Fruit fly (Drosophila melanogaster) whole organism, embryonic: ENCODE measurements around the gene Glut4EF.

Source experiments
- Asciz ChIP-seq: fragments of 200-800 bp; sonication (Bioruptor generic); optimal IDR thresholded peaks from 2 replicates; lab custom pipeline; 2017; ENCODE audit warnings: missing biosample characterization, mild to moderate bottlenecking, missing genetic modification characterization, missing genetic modification reagents
- Atf-2 ChIP-seq: fragments of 200-800 bp; sonication (Bioruptor generic); optimal IDR thresholded peaks from 2 replicates; lab custom pipeline; 2016; ENCODE audit warnings: missing biosample characterization, missing genetic modification characterization
- Awh ChIP-seq: fragments of 200-800 bp; sonication (Bioruptor generic); IDR thresholded peaks from 2 replicates; pipeline ENCODE4, ENCODE4 v1.3.6; 2022; ENCODE audit warnings: missing biosample characterization, missing genetic modification characterization
- CG10654 ChIP-seq: fragments of 200-800 bp; sonication (Bioruptor generic); optimal IDR thresholded peaks from 2 replicates; lab custom pipeline; 2016; ENCODE audit warnings: missing biosample characterization, missing genetic modification characterization
- CG11695 ChIP-seq: fragments of 200-800 bp; sonication (Bioruptor generic); IDR thresholded peaks from 3 replicates; pipeline ENCODE4 v1.3.6; 2022; ENCODE audit warnings: missing biosample characterization, missing genetic modification characterization
- CG12299 ChIP-seq: fragments of 200-800 bp; sonication (Bioruptor generic); optimal IDR thresholded peaks from 2 replicates; lab custom pipeline; 2018; ENCODE audit warnings: missing biosample characterization, mild to moderate bottlenecking, missing genetic modification characterization
- CG14014 ChIP-seq: fragments of 200-800 bp; sonication (Bioruptor generic); IDR thresholded peaks from 2 replicates; pipeline ENCODE4 v1.3.6; 2022; ENCODE audit warnings: missing biosample characterization, missing genetic modification characterization
- CG1603 ChIP-seq: fragments of 200-800 bp; sonication (Bioruptor generic); optimal IDR thresholded peaks from 2 replicates; lab custom pipeline; 2019; ENCODE audit warnings: missing biosample characterization, mild to moderate bottlenecking, missing genetic modification characterization, moderate library complexity
- CG17802 ChIP-seq: fragments of 200-800 bp; sonication (Bioruptor generic); optimal IDR thresholded peaks from 2 replicates; lab custom pipeline; 2018; ENCODE audit warnings: missing biosample characterization, mild to moderate bottlenecking, missing genetic modification characterization, moderate library complexity
- CG18619 ChIP-seq: fragments of 200-800 bp; sonication (Bioruptor generic); optimal IDR thresholded peaks from 3 replicates; lab custom pipeline; 2017; ENCODE audit warnings: missing biosample characterization, mild to moderate bottlenecking, missing genetic modification characterization
- CG2116 ChIP-seq: fragments of 200-800 bp; sonication (Bioruptor generic); optimal IDR thresholded peaks from 3 replicates; lab custom pipeline; 2018; ENCODE audit warnings: missing biosample characterization, mild to moderate bottlenecking, missing genetic modification characterization
- CG2875 ChIP-seq: fragments of 200-800 bp; sonication (Bioruptor generic); optimal IDR thresholded peaks from 2 replicates; lab custom pipeline; 2017; ENCODE audit warnings: missing biosample characterization, mild to moderate bottlenecking, missing genetic modification characterization, missing genetic modification reagents
- CG31388 ChIP-seq: fragments of 200-800 bp; sonication (Bioruptor generic); optimal IDR thresholded peaks from 2 replicates; lab custom pipeline; 2016; ENCODE audit warnings: missing biosample characterization, missing genetic modification characterization
- CG3281 ChIP-seq: fragments of 200-800 bp; sonication (Bioruptor generic); optimal IDR thresholded peaks from 3 replicates; lab custom pipeline; 2017; ENCODE audit warnings: missing biosample characterization, mild to moderate bottlenecking, missing genetic modification characterization
- CG4360 ChIP-seq: fragments of 200-800 bp; sonication (Bioruptor generic); IDR thresholded peaks from 2 replicates; pipeline ENCODE4 v1.3.6; 2022; ENCODE audit warnings: missing biosample characterization, missing genetic modification characterization
- CG4730 ChIP-seq: fragments of 200-800 bp; sonication (Bioruptor generic); IDR thresholded peaks from 2 replicates; pipeline ENCODE4 v1.3.6; 2022; ENCODE audit warnings: missing biosample characterization, missing genetic modification characterization
- CG7745 ChIP-seq: fragments of 200-800 bp; sonication (Bioruptor generic); optimal IDR thresholded peaks from 2 replicates; lab custom pipeline; 2018; ENCODE audit warnings: missing biosample characterization, mild to moderate bottlenecking, missing genetic modification characterization, moderate library complexity
- CG7839 ChIP-seq: fragments of 200-800 bp; sonication (Bioruptor generic); optimal IDR thresholded peaks from 3 replicates; lab custom pipeline; 2018; ENCODE audit warnings: missing biosample characterization, mild to moderate bottlenecking, missing genetic modification characterization, moderate library complexity
- CG7987 ChIP-seq: fragments of 200-800 bp; sonication (Bioruptor generic); optimal IDR thresholded peaks from 2 replicates; lab custom pipeline; 2018; ENCODE audit warnings: missing biosample characterization, mild to moderate bottlenecking, missing genetic modification characterization, moderate library complexity
- CG8388 ChIP-seq: fragments of 200-800 bp; sonication (Bioruptor generic); optimal IDR thresholded peaks from 2 replicates; lab custom pipeline; 2019; ENCODE audit warnings: missing biosample characterization, mild to moderate bottlenecking, missing genetic modification characterization, moderate library complexity
- CG8478 ChIP-seq: fragments of >200 bp; optimal IDR thresholded peaks from 2 replicates; lab custom pipeline; 2018
- CG9215 ChIP-seq: fragments of 200-800 bp; sonication (Bioruptor generic); IDR thresholded peaks from 2 replicates; pipeline ENCODE4 v1.3.6; 2022; ENCODE audit warnings: missing biosample characterization, missing genetic modification characterization
- CG9817 ChIP-seq: fragments of 200-800 bp; sonication (Bioruptor generic); optimal IDR thresholded peaks from 2 replicates; lab custom pipeline; 2018; ENCODE audit warnings: missing biosample characterization, mild to moderate bottlenecking, missing genetic modification characterization, moderate library complexity
- HLH4C ChIP-seq: fragments of 200-800 bp; sonication (Bioruptor generic); IDR thresholded peaks from 3 replicates; pipeline ENCODE4 v1.3.6; 2022; ENCODE audit warnings: missing biosample characterization, missing genetic modification characterization; ENCODE audit not compliant: partially characterized antibody
- HLHmδ ChIP-seq: fragments of 200-800 bp; sonication (Bioruptor generic); optimal IDR thresholded peaks from 2 replicates; lab custom pipeline; 2018; ENCODE audit warnings: missing biosample characterization, mild to moderate bottlenecking, missing genetic modification characterization, moderate library complexity
- HmgD ChIP-seq: fragments of 200-800 bp; sonication (Bioruptor generic); optimal IDR thresholded peaks from 3 replicates; lab custom pipeline; 2016; ENCODE audit warnings: missing biosample characterization, missing genetic modification characterization
- Jarid2 ChIP-seq: fragments of 200-800 bp; sonication (Bioruptor generic); optimal IDR thresholded peaks from 3 replicates; lab custom pipeline; 2017; ENCODE audit warnings: mild to moderate bottlenecking, missing biosample characterization, missing genetic modification reagents, missing genetic modification characterization
- Sry-β ChIP-seq: fragments of 200-800 bp; sonication (Bioruptor generic); optimal IDR thresholded peaks from 2 replicates; lab custom pipeline; 2018; ENCODE audit warnings: missing biosample characterization, mild to moderate bottlenecking, missing genetic modification characterization, moderate library complexity
- Vsx1 ChIP-seq: fragments of 200-800 bp; sonication (Bioruptor generic); optimal IDR thresholded peaks from 2 replicates; lab custom pipeline; 2017; ENCODE audit warnings: missing biosample characterization, mild to moderate bottlenecking, missing genetic modification characterization, missing genetic modification reagents
- al ChIP-seq: fragments of 200-800 bp; sonication (Bioruptor generic); IDR thresholded peaks from 2 replicates; pipeline ENCODE4 v1.3.6; 2022; ENCODE audit warnings: missing biosample characterization, missing genetic modification characterization
- bigmax ChIP-seq: fragments of 200-800 bp; sonication (Bioruptor generic); optimal IDR thresholded peaks from 2 replicates; lab custom pipeline; 2018; ENCODE audit warnings: missing biosample characterization, mild to moderate bottlenecking, missing genetic modification characterization
- cas ChIP-seq: fragments of 200-800 bp; sonication (Bioruptor generic); IDR thresholded peaks from 2 replicates; pipeline ENCODE4 v1.3.6; 2022; ENCODE audit warnings: missing biosample characterization, missing genetic modification characterization
- caup ChIP-seq: fragments of 200-800 bp; sonication (Bioruptor generic); optimal IDR thresholded peaks from 3 replicates; lab custom pipeline; 2017; ENCODE audit warnings: missing biosample characterization, mild to moderate bottlenecking, missing genetic modification characterization, moderate library complexity; ENCODE audit not compliant: severe bottlenecking
- ci ChIP-seq: fragments of 200-800 bp; sonication (Bioruptor generic); IDR thresholded peaks from 3 replicates; pipeline ENCODE4 v1.3.6; 2022; ENCODE audit warnings: missing biosample characterization, missing genetic modification characterization
- da ChIP-seq: fragments of 200-800 bp; sonication (Bioruptor generic); optimal IDR thresholded peaks from 2 replicates; lab custom pipeline; 2016; ENCODE audit warnings: missing biosample characterization, missing genetic modification characterization
- fd64A ChIP-seq: fragments of 200-800 bp; sonication (Bioruptor generic); optimal IDR thresholded peaks from 3 replicates; lab custom pipeline; 2018; ENCODE audit warnings: missing biosample characterization, mild to moderate bottlenecking, missing genetic modification characterization
- gcm2 ChIP-seq: fragments of 200-800 bp; sonication (Bioruptor generic); optimal IDR thresholded peaks from 2 replicates; lab custom pipeline; 2016; ENCODE audit warnings: missing biosample characterization, missing genetic modification characterization
- gsb-n ChIP-seq: fragments of 200-800 bp; sonication (Bioruptor generic); optimal IDR thresholded peaks from 3 replicates; lab custom pipeline; 2018; ENCODE audit warnings: missing biosample characterization, mild to moderate bottlenecking, missing genetic modification characterization
- hb ChIP-seq: fragments of 200-800 bp; sonication (Bioruptor generic); IDR thresholded peaks from 3 replicates; pipeline ENCODE4 v1.3.6; 2022; ENCODE audit warnings: missing biosample characterization, missing genetic modification characterization; ENCODE audit not compliant: partially characterized antibody
- lov ChIP-seq, 2 experiments: fragments of 200-800 bp in 1 of 2; fragments of >200 bp in 1 of 2; sonication (Bioruptor generic) in 1 of 2; IDR thresholded peaks in 1 of 2; optimal IDR thresholded peaks in 1 of 2; 2 replicates in 1 of 2; 3 replicates in 1 of 2; pipeline versions ENCODE4 v1.3.6 to Lab custom; 2017 to 2022; ENCODE audit warnings: missing biosample characterization in 1 of 2, missing genetic modification characterization in 1 of 2
- nmo ChIP-seq: fragments of 200-800 bp; sonication (Bioruptor generic); optimal IDR thresholded peaks from 2 replicates; lab custom pipeline; 2018; ENCODE audit warnings: missing biosample characterization, mild to moderate bottlenecking, missing genetic modification characterization, moderate library complexity
- peb ChIP-seq: fragments of 200-800 bp; sonication (Bioruptor generic); IDR thresholded peaks from 2 replicates; pipeline ENCODE4 v1.3.6; 2022; ENCODE audit warnings: missing biosample characterization, missing genetic modification characterization
- sens ChIP-seq: fragments of 200-800 bp; sonication (Bioruptor generic); peaks from one replicate; lab custom pipeline; 2016; ENCODE audit warnings: missing biosample characterization, missing genetic modification characterization
- sna ChIP-seq: fragments of 200-800 bp; sonication (Bioruptor generic); IDR thresholded peaks from 2 replicates; pipeline ENCODE4 v1.3.6; 2022; ENCODE audit warnings: missing biosample characterization, missing genetic modification characterization; ENCODE audit not compliant: partially characterized antibody
- tgo ChIP-seq: fragments of 200-800 bp; sonication (Bioruptor generic); IDR thresholded peaks from 3 replicates; pipeline ENCODE4 v1.3.6; 2022; ENCODE audit warnings: missing biosample characterization, missing genetic modification characterization
- tna ChIP-seq: fragments of 200-800 bp; sonication (Bioruptor generic); IDR thresholded peaks from 2 replicates; pipeline ENCODE4 v1.3.6; 2022; ENCODE audit warnings: missing biosample characterization, missing genetic modification characterization; ENCODE audit not compliant: partially characterized antibody
- vvl ChIP-seq: fragments of 200-800 bp; sonication (Bioruptor generic); IDR thresholded peaks from 2 replicates; pipeline ENCODE4 v1.3.6; 2022; ENCODE audit warnings: missing biosample characterization, missing genetic modification characterization
- z ChIP-seq: fragments of 200-800 bp; sonication (Bioruptor generic); IDR thresholded peaks from 3 replicates; pipeline ENCODE4 v1.3.6; 2022; ENCODE audit warnings: missing biosample characterization, missing genetic modification characterization
- zf30C ChIP-seq: fragments of 200-800 bp; sonication (Bioruptor generic); optimal IDR thresholded peaks from 3 replicates; lab custom pipeline; 2018; ENCODE audit warnings: missing biosample characterization, mild to moderate bottlenecking, missing genetic modification characterization

Glut4EF gene

dm6 chr3R:9874118-9874808, at the start of gene Glut4EF, which contains the start of gene CG46467 (continued):
- TF ChIP-seq CG7839 (tag; lab: Kevin White, UChicago): no peak
- peak; percentile 39; the same call in 1 of the 3 replicates for TF ChIP-seq HLH4C (GFP tag; lab: Robert Waterston, UW)
- peak; percentile 17 for TF ChIP-seq CG3281 (GFP tag; lab: Kevin White, UChicago)
- no peak for TF ChIP-seq CG9817 (tag; lab: Kevin White, UChicago)
- TF ChIP-seq nmo (GFP tag; lab: Kevin White, UChicago): no peak
- no peak for TF ChIP-seq CG2116 (GFP tag; lab: Kevin White, UChicago)
- no peak for TF ChIP-seq fd64A (GFP tag; lab: Kevin White, UChicago)
- TF ChIP-seq CG7987: peak; percentile 52
- no peak for TF ChIP-seq zf30C
- no peak for TF ChIP-seq Atf-2 (GFP tag; lab: Kevin White, UChicago)
- TF ChIP-seq hb (GFP tag; lab: Robert Waterston, UW): no peak
- peak; percentile 29 for TF ChIP-seq CG1603
- no peak for TF ChIP-seq CG9215
- TF ChIP-seq peb (GFP tag; lab: Robert Waterston, UW): no peak
- no peak; the same call in 1 of the 2 replicates for TF ChIP-seq CG4360 (GFP tag; lab: Robert Waterston, UW)
- TF ChIP-seq CG7745: no peak
- TF ChIP-seq bigmax (GFP tag; lab: Kevin White, UChicago): peak; percentile 23
- TF ChIP-seq CG10654: no peak
- peak; percentile 1 for TF ChIP-seq gsb-n (tag; lab: Kevin White, UChicago)
- peak; percentile 59; the same call in 2 of the 3 replicates for TF ChIP-seq ci
- no peak for TF ChIP-seq CG12299 (tag; lab: Kevin White, UChicago)
- no peak for TF ChIP-seq Vsx1 (GFP tag; lab: Kevin White, UChicago)
- no peak for TF ChIP-seq CG17802 (tag; lab: Kevin White, UChicago)
- TF ChIP-seq CG18619 (GFP tag; lab: Kevin White, UChicago): no peak
- no peak for TF ChIP-seq CG31388
- no peak for TF ChIP-seq Sry-β (GFP tag; lab: Kevin White, UChicago)
- TF ChIP-seq cas: no peak
- TF ChIP-seq HmgD: peak; percentile 24
- TF ChIP-seq CG4730 (GFP tag; lab: Robert Waterston, UW): no peak
- peak; percentile 9 for TF ChIP-seq CG8388 (GFP tag; lab: Kevin White, UChicago)
- no peak for TF ChIP-seq CG2875
- TF ChIP-seq HLHmδ (GFP tag; lab: Kevin White, UChicago): peak; percentile 61
- no peak for TF ChIP-seq CG11695 (GFP tag; lab: Robert Waterston, UW)
- no peak for TF ChIP-seq gcm2 (GFP tag; lab: Kevin White, UChicago)
- TF ChIP-seq da: no peak
- no peak for TF ChIP-seq tgo (GFP tag; lab: Robert Waterston, UW)
- TF ChIP-seq CG14014 (GFP tag; lab: Robert Waterston, UW): peak; percentile 28; the same call in 1 of the 2 replicates
- peak; percentile 64 for TF ChIP-seq caup (GFP tag; lab: Kevin White, UChicago)
- TF ChIP-seq Awh (GFP tag; lab: Robert Waterston, UW): 0 out of 2 replicates have a peak, but pooled peaks have one; percentile 8
- peak; percentile 41; the same call in 1 of the 2 replicates for TF ChIP-seq vvl (GFP tag; lab: Robert Waterston, UW)
- TF ChIP-seq z: peak; percentile 49; the same call in 1 of the 3 replicates
- no peak for TF ChIP-seq lov (optimal IDR thresholded peaks at IDR 0.05; lab: Kevin White, UChicago)
- no peak for TF ChIP-seq lov (GFP tag; IDR thresholded peaks at IDR 0.05; lab: Robert Waterston, UW)
- TF ChIP-seq al (GFP tag; lab: Robert Waterston, UW): no peak
- peak; percentile 50 for TF ChIP-seq sens (GFP tag; lab: Kevin White, UChicago)
- TF ChIP-seq Jarid2 (GFP tag; lab: Kevin White, UChicago): peak; percentile 98
- no peak for TF ChIP-seq sna (GFP tag; lab: Robert Waterston, UW)
- TF ChIP-seq Asciz: no peak
- peak; percentile 35; the same call in 1 of the 2 replicates for TF ChIP-seq tna
- TF ChIP-seq CG8478: peak; percentile 70
